Worm (Caenorhabditis elegans): Measurements from ENCODE around the gene cyn-11.

- peak in 1 of 2 experiments; percentile 65 for TF ChIP-seq mdl-1 (tag; optimal IDR thresholded peaks at IDR 0.05)
- no peak for TF ChIP-seq fkh-8 (tag; optimal IDR thresholded peaks at IDR 0.05)
- no peak for TF ChIP-seq nhr-237 (tag; optimal IDR thresholded peaks at IDR 0.05)
- TF ChIP-seq ztf-11 (tag; optimal IDR thresholded peaks at IDR 0.05), result no peak
- TF ChIP-seq ztf-4 (tag; optimal IDR thresholded peaks at IDR 0.05), result no peak
- peak in 1 of 2 experiments; percentile 20 for TF ChIP-seq lsy-2 (tag; optimal IDR thresholded peaks at IDR 0.05)
- no peak for TF ChIP-seq jun-1 (tag; optimal IDR thresholded peaks at IDR 0.05)
- TF ChIP-seq lin-14 (GFP tag; optimal IDR thresholded peaks at IDR 0.05), result peak; percentile 2
- peak; percentile 60 for TF ChIP-seq nhr-71 (tag; optimal IDR thresholded peaks at IDR 0.05)
- no peak for TF ChIP-seq C34B4.2 (tag; optimal IDR thresholded peaks at IDR 0.05)
Observed at ce11 chrII:8743379-8744173, 27.5 kb upstream of the cyn-11 start, which contains the start of gene mak-1.
